Worm (Caenorhabditis elegans): Measurements from ENCODE around the gene B0024.15.

B0024.15 gene

DNA sequence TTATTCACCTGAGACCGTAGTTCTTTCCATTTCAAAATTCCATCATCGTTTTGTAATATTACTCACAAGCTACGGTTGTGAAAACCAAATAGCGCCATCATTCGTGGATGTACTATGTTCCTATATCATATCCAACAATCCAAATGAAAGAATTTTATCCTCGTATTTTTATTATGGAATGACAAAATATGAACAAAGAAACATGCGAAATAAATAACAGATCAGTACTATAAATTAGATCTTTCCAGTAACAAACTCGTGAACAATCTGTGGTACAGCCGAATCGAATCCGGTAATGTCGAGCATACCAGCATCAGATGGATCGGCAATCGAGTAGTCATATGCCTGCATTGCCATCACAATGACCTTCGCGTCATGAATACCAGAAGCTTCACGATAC is 37.2 kb upstream of the B0024.15 start:
- no peak for TF ChIP-seq sox-2 (GFP tag; IDR thresholded peaks at IDR 0.05)
- TF ChIP-seq hlh-13 (GFP tag; optimal IDR thresholded peaks at IDR 0.05), result no peak
- TF ChIP-seq ceh-9 (tag; optimal IDR thresholded peaks at IDR 0.05), result no peak
- no peak for TF ChIP-seq ceh-2 (tag; optimal IDR thresholded peaks at IDR 0.05)

DNA sequence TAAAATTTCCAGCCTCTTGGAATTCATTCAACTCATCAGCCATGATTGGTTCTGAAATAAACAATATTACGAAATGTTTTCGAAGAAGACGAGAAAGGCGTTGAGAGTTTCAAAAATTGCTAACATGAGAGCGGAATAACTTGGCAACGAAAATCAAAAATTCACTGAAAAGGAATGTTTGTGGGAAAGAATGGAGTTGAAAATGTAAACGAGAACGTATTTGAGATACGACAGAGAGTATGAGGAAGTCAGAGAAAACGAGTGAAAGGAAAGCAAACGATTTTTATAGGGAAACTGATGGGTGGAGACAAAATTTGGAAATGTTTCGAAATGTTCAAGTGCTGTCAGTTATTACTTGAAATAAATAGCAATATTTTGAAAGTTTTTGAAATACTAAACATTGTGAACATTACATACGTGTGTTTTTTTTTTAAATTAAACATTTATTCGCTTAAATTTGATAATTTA is 34.8 kb upstream of the B0024.15 start, which contains the start of gene rop-1:
Gene rop-1 (minus strand): TSS at position 51 of the 468 bp plus-strand sequence.
- no peak for TF ChIP-seq ceh-22 (tag; optimal IDR thresholded peaks at IDR 0.05)
- TF ChIP-seq Y22D7AL.16 (tag; optimal IDR thresholded peaks at IDR 0.05), result no peak
- no peak for TF ChIP-seq ceh-31 (tag; optimal IDR thresholded peaks at IDR 0.05)
- TF ChIP-seq nhr-232 (tag; optimal IDR thresholded peaks at IDR 0.05), result no peak
- TF ChIP-seq lim-6 (tag; optimal IDR thresholded peaks at IDR 0.05), result no peak
- TF ChIP-seq sox-4 (tag; optimal IDR thresholded peaks at IDR 0.05), result no peak
- no peak for TF ChIP-seq fkh-10 (GFP tag; optimal IDR thresholded peaks at IDR 0.05)
- no peak for TF ChIP-seq ets-4 (tag; optimal IDR thresholded peaks at IDR 0.05)
- no peak for TF ChIP-seq hlh-13 (GFP tag; optimal IDR thresholded peaks at IDR 0.05)
- TF ChIP-seq hlh-30 (tag; optimal IDR thresholded peaks at IDR 0.05; ENCODE audit: insufficient read depth), result no peak
- no peak for TF ChIP-seq unc-55 (GFP tag; optimal IDR thresholded peaks at IDR 0.05)
- TF ChIP-seq hlh-6 (tag; optimal IDR thresholded peaks at IDR 0.05), result no peak
- no peak for TF ChIP-seq ceh-6 (GFP tag; optimal IDR thresholded peaks at IDR 0.05)
- TF ChIP-seq ceh-19 (GFP tag; optimal IDR thresholded peaks at IDR 0.05), result no peak
- TF ChIP-seq pat-9 (tag; optimal IDR thresholded peaks at IDR 0.05), result no peak
- no peak for TF ChIP-seq pqm-1 (tag; optimal IDR thresholded peaks at IDR 0.05)
- no peak for TF ChIP-seq ceh-9 (tag; optimal IDR thresholded peaks at IDR 0.05)
- TF ChIP-seq pax-1 (tag; optimal IDR thresholded peaks at IDR 0.05), result no peak
- TF ChIP-seq T23F11.4 (GFP tag; optimal IDR thresholded peaks at IDR 0.05), result no peak

DNA sequence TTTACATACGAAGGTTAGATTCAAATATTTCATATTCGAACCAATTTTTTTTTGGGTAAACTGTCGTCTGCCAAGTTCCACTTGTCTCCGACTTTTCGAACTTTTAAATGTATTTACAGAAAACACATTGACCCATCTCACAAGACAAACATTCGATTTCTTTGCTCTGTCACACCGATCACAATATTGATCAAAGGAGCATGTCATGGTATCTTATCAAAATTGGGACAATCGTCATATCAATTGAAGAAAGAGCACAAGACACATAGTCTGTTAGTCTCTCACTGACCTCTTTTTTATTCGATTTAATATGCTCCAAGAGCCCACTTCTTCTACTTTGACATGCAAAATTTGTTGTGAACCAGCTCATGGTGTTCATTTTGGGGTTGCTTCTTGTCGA is 33.8 kb upstream of the B0024.15 start, which contains the start of gene nhr-232:
Gene nhr-232 (plus strand): TSS at position 121 of the 400 bp plus-strand sequence.
- TF ChIP-seq elt-2 (tag; optimal IDR thresholded peaks at IDR 0.05) (peak; percentile 62), K02D7.2 (tag; optimal IDR thresholded peaks at IDR 0.05) (no peak)

DNA sequence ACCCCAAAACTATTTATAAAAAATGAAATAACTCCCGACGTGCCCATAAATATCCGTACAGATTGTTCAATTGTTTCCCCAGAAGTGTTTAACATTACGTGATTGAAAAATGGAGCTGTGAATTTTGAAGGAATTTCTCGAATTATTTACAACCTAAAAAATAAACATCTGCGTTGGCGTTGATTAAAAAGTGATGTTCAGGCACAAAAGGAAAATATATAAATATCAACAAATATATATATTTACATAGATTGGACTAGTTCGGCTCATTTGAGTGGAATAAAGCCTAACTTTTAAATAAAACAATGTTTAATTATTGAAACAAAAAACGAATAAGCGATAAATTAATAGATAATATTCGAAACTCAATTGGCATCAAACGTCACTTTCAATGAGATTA is 29.4 kb upstream of the B0024.15 start, which contains the start of gene sri-18:
Gene sri-18 (minus strand): TSS at position 101 of the 400 bp plus-strand sequence.
- TF ChIP-seq tbx-2 (tag; optimal IDR thresholded peaks at IDR 0.05), result no peak
- TF ChIP-seq pha-2 (tag; optimal IDR thresholded peaks at IDR 0.05), result no peak
- TF ChIP-seq hlh-13 (GFP tag; optimal IDR thresholded peaks at IDR 0.05), result no peak

DNA sequence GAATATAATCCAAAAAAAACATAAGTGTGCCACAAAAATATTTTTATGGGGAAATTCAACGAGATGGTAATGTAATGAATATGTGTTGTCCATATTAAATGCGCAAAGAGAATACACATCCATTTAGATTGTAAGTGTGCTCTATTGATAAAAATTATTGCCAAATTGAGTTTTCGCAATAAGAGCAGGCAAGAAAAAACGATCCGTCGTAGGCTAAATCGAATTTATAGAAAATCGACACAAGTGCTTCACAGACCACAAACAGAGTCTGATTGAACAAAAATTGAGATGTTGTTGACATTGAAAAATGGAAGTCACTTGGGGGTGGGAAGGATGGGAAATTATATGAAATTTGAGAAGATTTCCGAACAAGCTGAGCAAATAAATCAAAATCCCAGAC is 24.8 kb upstream of the B0024.15 start:
- TF ChIP-seq unc-42 (tag; optimal IDR thresholded peaks at IDR 0.05) (peak; percentile 66), sdc-2 (tag; optimal IDR thresholded peaks at IDR 0.05) (no peak), ceh-19 (GFP tag; optimal IDR thresholded peaks at IDR 0.05) (peak; percentile 31)

DNA sequence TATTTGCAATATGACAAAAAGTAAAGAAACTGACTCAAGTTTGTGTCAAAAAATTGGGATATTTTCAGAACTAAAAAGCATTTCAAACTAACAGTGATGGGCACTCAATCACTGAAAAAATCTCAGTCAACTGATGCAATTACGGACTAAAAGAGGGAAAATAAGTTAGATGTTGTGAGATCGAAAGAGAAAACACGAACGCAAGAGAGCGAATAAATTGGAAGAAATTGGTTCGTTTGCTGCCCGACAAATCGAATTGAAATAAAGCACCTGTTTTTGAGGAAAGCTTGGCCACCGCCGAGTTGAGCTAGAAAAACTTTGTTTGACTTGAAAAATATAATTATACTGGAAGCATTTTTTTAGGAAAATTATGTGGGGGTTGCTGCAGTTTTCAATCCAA is 23.8 kb upstream of the B0024.15 start:
- no peak for TF ChIP-seq pros-1 (tag; optimal IDR thresholded peaks at IDR 0.05)
- TF ChIP-seq unc-42 (tag; optimal IDR thresholded peaks at IDR 0.05), result peak; percentile 73
- no peak for TF ChIP-seq ceh-6 (GFP tag; optimal IDR thresholded peaks at IDR 0.05)
- no peak for TF ChIP-seq ceh-24 (tag; optimal IDR thresholded peaks at IDR 0.05)

DNA sequence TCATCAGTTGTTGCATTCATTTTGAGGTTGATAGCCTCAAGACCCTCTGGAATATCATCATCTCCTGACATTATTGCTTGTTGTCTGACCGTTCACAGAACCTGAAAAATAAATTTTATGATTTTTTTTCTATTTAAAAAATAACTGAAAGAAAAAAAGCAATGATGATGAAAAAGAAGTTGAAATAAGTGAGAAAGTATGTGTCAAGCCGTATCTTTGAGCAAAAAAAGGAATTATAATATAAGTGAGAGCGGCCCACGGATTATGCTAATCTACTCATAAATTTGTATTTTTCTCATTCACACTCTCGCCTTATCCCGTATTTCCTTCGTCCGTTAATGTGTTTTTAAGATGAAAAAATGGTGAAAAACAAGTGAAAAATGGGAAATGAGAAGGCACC is 19.6 kb upstream of the B0024.15 start, which contains the start of gene ric-4:
Gene ric-4 (minus strand): TSS at position 101 of the 400 bp plus-strand sequence.
- TF ChIP-seq pha-4 (tag; optimal IDR thresholded peaks at IDR 0.05) (no peak), ceh-6 (GFP tag; optimal IDR thresholded peaks at IDR 0.05) (no peak), dve-1 (tag; optimal IDR thresholded peaks at IDR 0.05) (no peak), ceh-34 (tag; optimal IDR thresholded peaks at IDR 0.05) (no peak), elt-4 (tag; optimal IDR thresholded peaks at IDR 0.05) (no peak), Y22D7AL.16 (tag; optimal IDR thresholded peaks at IDR 0.05) (no peak), npax-4 (tag; optimal IDR thresholded peaks at IDR 0.05) (no peak), ref-2 (tag; optimal IDR thresholded peaks at IDR 0.05) (no peak), nhr-11 (tag; optimal IDR thresholded peaks at IDR 0.05) (no peak), unc-3 (GFP tag; conservative IDR thresholded peaks at IDR 0.05) (no peak), unc-3 (tag; optimal IDR thresholded peaks at IDR 0.05) (no peak), fkh-6 (tag; optimal IDR thresholded peaks at IDR 0.05) (no peak), hlh-13 (GFP tag; optimal IDR thresholded peaks at IDR 0.05) (no peak), tbx-7 (tag; optimal IDR thresholded peaks at IDR 0.05) (no peak), pqm-1 (tag; optimal IDR thresholded peaks at IDR 0.05) (no peak), che-1 (tag; optimal IDR thresholded peaks at IDR 0.05) (no peak), rnt-1 (tag; optimal IDR thresholded peaks at IDR 0.05) (no peak), syd-9 (tag; optimal IDR thresholded peaks at IDR 0.05) (no peak)

Data from whole organism, late embryonic.